Fruit fly (Drosophila melanogaster) whole organism, embryonic: ENCODE results near the gene Polr3A.
A peak's percentile ranks its signal among the peaks of the same experiment; 100 is the strongest.

ENCODE experiments used
- Antp ChIP-seq: fragments of 200-800 bp; sonication (Bioruptor generic); optimal IDR thresholded peaks from 3 replicates; lab custom pipeline; 2016; ENCODE audit warnings: missing biosample characterization, missing genetic modification characterization
- Atf6 ChIP-seq: fragments of 200-800 bp; sonication (Bioruptor generic); IDR thresholded peaks from 2 replicates; pipeline ENCODE4 v1.3.6; 2022; ENCODE audit warnings: missing biosample characterization, missing genetic modification characterization
- BtbVII ChIP-seq: fragments of 200-800 bp; sonication (Bioruptor generic); optimal IDR thresholded peaks from 3 replicates; lab custom pipeline; 2017; ENCODE audit warnings: missing biosample characterization, mild to moderate bottlenecking, missing genetic modification characterization
- CG10147 ChIP-seq: fragments of 200-800 bp; sonication (Bioruptor generic); optimal IDR thresholded peaks from 2 replicates; lab custom pipeline; 2019; ENCODE audit warnings: missing biosample characterization, mild to moderate bottlenecking, missing genetic modification characterization, moderate library complexity
- CG13424 ChIP-seq: fragments of 200-800 bp; sonication (Bioruptor generic); optimal IDR thresholded peaks from 2 replicates; lab custom pipeline; 2019; ENCODE audit warnings: missing biosample characterization, mild to moderate bottlenecking, missing genetic modification characterization, moderate library complexity
- CG13894 ChIP-seq: fragments of 200-800 bp; sonication (Bioruptor generic); optimal IDR thresholded peaks from 3 replicates; lab custom pipeline; 2018; ENCODE audit warnings: missing biosample characterization, mild to moderate bottlenecking, missing genetic modification characterization, moderate library complexity
- CG15514 ChIP-seq: fragments of 200-800 bp; sonication (Bioruptor generic); optimal IDR thresholded peaks from 3 replicates; lab custom pipeline; 2017; ENCODE audit warnings: missing biosample characterization, missing genetic modification characterization, mild to moderate bottlenecking, moderate library complexity, missing genetic modification reagents
- CG1603 ChIP-seq: fragments of 200-800 bp; sonication (Bioruptor generic); optimal IDR thresholded peaks from 2 replicates; lab custom pipeline; 2019; ENCODE audit warnings: missing biosample characterization, mild to moderate bottlenecking, missing genetic modification characterization, moderate library complexity
- CG3163 ChIP-seq: fragments of 200-800 bp; sonication (Bioruptor generic); optimal IDR thresholded peaks from 3 replicates; lab custom pipeline; 2016; ENCODE audit warnings: missing biosample characterization, missing genetic modification characterization
- CG34224 ChIP-seq: fragments of 200-800 bp; sonication (Bioruptor generic); IDR thresholded peaks from 3 replicates; pipeline ENCODE4 v1.3.6; 2022; ENCODE audit warnings: missing biosample characterization, missing genetic modification characterization; ENCODE audit not compliant: partially characterized antibody
- CG34376 ChIP-seq: fragments of 200-800 bp; sonication (Bioruptor generic); optimal IDR thresholded peaks from 2 replicates; lab custom pipeline; 2018; ENCODE audit warnings: missing biosample characterization, mild to moderate bottlenecking, missing genetic modification characterization
- CG7963 ChIP-seq: fragments of 200-800 bp; sonication (Bioruptor generic); IDR thresholded peaks from 3 replicates; pipeline ENCODE4 v1.3.6; 2022; ENCODE audit warnings: missing biosample characterization, missing genetic modification characterization; ENCODE audit not compliant: partially characterized antibody
- CoRest ChIP-seq: fragments of 200-800 bp; sonication (Bioruptor generic); optimal IDR thresholded peaks from 3 replicates; lab custom pipeline; 2018; ENCODE audit warnings: missing biosample characterization, mild to moderate bottlenecking, missing genetic modification characterization, moderate library complexity
- Doc2 ChIP-seq: fragments of 200-800 bp; sonication (Bioruptor generic); IDR thresholded peaks from 2 replicates; pipeline ENCODE4 v1.3.6; 2022; ENCODE audit warnings: missing biosample characterization, missing genetic modification characterization
- Doc3 ChIP-seq: fragments of 200-800 bp; sonication (Bioruptor generic); IDR thresholded peaks from 3 replicates; pipeline ENCODE4 v1.3.6; 2022; ENCODE audit warnings: missing biosample characterization, missing genetic modification characterization; ENCODE audit not compliant: partially characterized antibody
- E2f2 ChIP-seq: fragments of 200-800 bp; sonication (Bioruptor generic); IDR thresholded peaks from 2 replicates; pipeline ENCODE4 v1.3.6; 2022; ENCODE audit warnings: missing biosample characterization, missing genetic modification characterization
- Eip74EF ChIP-seq, 2 experiments: fragments of 200-800 bp in 1 of 2; fragments of >200 bp in 1 of 2; sonication (Bioruptor generic) in 1 of 2; optimal IDR thresholded peaks; 2 replicates each; lab custom pipeline; 2017 to 2019; ENCODE audit warnings: missing biosample characterization in 2 of 2, missing genetic modification characterization in 2 of 2, mild to moderate bottlenecking in 1 of 2, moderate library complexity in 1 of 2
- Ets97D ChIP-seq: fragments of 200-800 bp; sonication (Bioruptor generic); optimal IDR thresholded peaks from 3 replicates; lab custom pipeline; 2016; ENCODE audit warnings: missing biosample characterization, missing genetic modification characterization
- Hand ChIP-seq: fragments of 200-800 bp; sonication (Bioruptor generic); optimal IDR thresholded peaks from 2 replicates; lab custom pipeline; 2017; ENCODE audit warnings: mild to moderate bottlenecking, missing biosample characterization, missing genetic modification reagents, missing genetic modification characterization
- Hmx ChIP-seq: fragments of 200-800 bp; sonication (Bioruptor generic); optimal IDR thresholded peaks from 2 replicates; lab custom pipeline; 2016; ENCODE audit warnings: missing biosample characterization, missing genetic modification characterization
- Rx ChIP-seq: fragments of 200-800 bp; sonication (Bioruptor generic); IDR thresholded peaks from 2 replicates; pipeline ENCODE4 v1.3.6; 2022; ENCODE audit warnings: missing biosample characterization, missing genetic modification characterization
- Trl ChIP-seq, 3 experiments: fragments of >200 bp in 2 of 3; fragments of 200-800 bp in 1 of 3; sonication (Bioruptor generic) in 1 of 3; optimal IDR thresholded peaks; 2 replicates in 1 of 3; 3 replicates in 2 of 3; lab custom pipeline; 2016 to 2017; ENCODE audit warnings: missing biosample characterization in 1 of 3, missing genetic modification characterization in 1 of 3
- abd-A ChIP-seq: fragments of 200-800 bp; sonication (Bioruptor generic); optimal IDR thresholded peaks from 3 replicates; lab custom pipeline; 2019; ENCODE audit warnings: missing biosample characterization, mild to moderate bottlenecking, missing genetic modification characterization, moderate library complexity
- amos ChIP-seq: fragments of 200-800 bp; sonication (Bioruptor generic); IDR thresholded peaks from 2 replicates; pipeline ENCODE4 v1.3.6; 2022; ENCODE audit warnings: missing biosample characterization, missing genetic modification characterization; ENCODE audit not compliant: partially characterized antibody
- ap ChIP-seq: fragments of 200-800 bp; sonication (Bioruptor generic); IDR thresholded peaks from 2 replicates; pipeline ENCODE4 v1.3.6; 2022; ENCODE audit warnings: missing biosample characterization, missing genetic modification characterization
- bsh ChIP-seq, 2 experiments: fragments of 200-800 bp; sonication (Bioruptor generic); optimal IDR thresholded peaks; 2 replicates each; lab custom pipeline; 2017 to 2018; ENCODE audit warnings: mild to moderate bottlenecking in 2 of 2, missing biosample characterization in 2 of 2, missing genetic modification characterization in 2 of 2, moderate library complexity in 1 of 2
- cg ChIP-seq: fragments of 200-800 bp; sonication (Bioruptor generic); optimal IDR thresholded peaks from 3 replicates; lab custom pipeline; 2019; ENCODE audit warnings: missing biosample characterization, mild to moderate bottlenecking, missing genetic modification characterization, moderate library complexity
- chinmo ChIP-seq: fragments of 200-800 bp; sonication (Bioruptor generic); IDR thresholded peaks from 4 replicates; pipeline ENCODE4 v1.3.6; 2022; ENCODE audit warnings: missing biosample characterization, missing genetic modification characterization; ENCODE audit not compliant: partially characterized antibody
- dan ChIP-seq: fragments of 200-800 bp; sonication (Bioruptor generic); IDR thresholded peaks from 2 replicates; pipeline ENCODE4 v1.3.6; 2022; ENCODE audit warnings: missing biosample characterization, missing genetic modification characterization
- eve ChIP-seq, 2 experiments: fragments of >200 bp; optimal IDR thresholded peaks; 2 replicates each; lab custom pipeline; 2017; ENCODE audit warnings: missing biosample characterization in 2 of 2, missing genetic modification characterization in 2 of 2
- gem ChIP-seq: fragments of 200-800 bp; sonication (Bioruptor generic); optimal IDR thresholded peaks from 2 replicates; lab custom pipeline; 2019; ENCODE audit warnings: missing biosample characterization, mild to moderate bottlenecking, missing genetic modification characterization, moderate library complexity
- gfzf ChIP-seq: fragments of 200-800 bp; sonication (Bioruptor generic); optimal IDR thresholded peaks from 2 replicates; lab custom pipeline; 2016; ENCODE audit warnings: missing biosample characterization, mild to moderate bottlenecking, missing genetic modification characterization, moderate library complexity
- h ChIP-seq: fragments of >200 bp; optimal IDR thresholded peaks from 2 replicates; lab custom pipeline; 2017
- insv ChIP-seq, 2 experiments: fragments of 200-800 bp; sonication (Bioruptor generic); optimal IDR thresholded peaks; 3 replicates each; lab custom pipeline; 2016 to 2018; ENCODE audit warnings: missing biosample characterization in 2 of 2, missing genetic modification characterization in 2 of 2
- lilli ChIP-seq: fragments of 200-800 bp; sonication (Bioruptor generic); optimal IDR thresholded peaks from 3 replicates; lab custom pipeline; 2016; ENCODE audit warnings: missing biosample characterization, missing genetic modification characterization
- lola ChIP-seq, 3 experiments: fragments of >200 bp in 2 of 3; fragments of 200-800 bp in 1 of 3; sonication (Bioruptor generic) in 1 of 3; optimal IDR thresholded peaks; 2 replicates each; lab custom pipeline; 2017 to 2019; ENCODE audit warnings: missing biosample characterization in 3 of 3, missing genetic modification characterization in 3 of 3, mild to moderate bottlenecking in 1 of 3, moderate library complexity in 1 of 3
- mam ChIP-seq: fragments of 200-800 bp; sonication (Bioruptor generic); optimal IDR thresholded peaks from 3 replicates; lab custom pipeline; 2016; ENCODE audit warnings: missing biosample characterization, missing genetic modification characterization
- nerfin-2 ChIP-seq: fragments of 200-800 bp; sonication (Bioruptor generic); IDR thresholded peaks from 2 replicates; pipeline ENCODE4 v1.3.6; 2022; ENCODE audit warnings: missing biosample characterization, missing genetic modification characterization; ENCODE audit not compliant: partially characterized antibody
- prd ChIP-seq, 3 experiments: fragments of >200 bp in 2 of 3; fragments of 200-800 bp in 1 of 3; sonication (Bioruptor generic) in 1 of 3; optimal IDR thresholded peaks in 2 of 3; IDR thresholded peaks in 1 of 3; 2 replicates in 2 of 3; 3 replicates in 1 of 3; pipeline versions ENCODE4 v1.3.6 to Lab custom; 2017 to 2022; ENCODE audit warnings: missing biosample characterization in 1 of 3, missing genetic modification characterization in 1 of 3
- psq ChIP-seq: fragments of 200-800 bp; sonication (Bioruptor generic); optimal IDR thresholded peaks from 2 replicates; lab custom pipeline; 2017; ENCODE audit warnings: missing biosample characterization, missing genetic modification characterization
- pzg ChIP-seq: fragments of 200-800 bp; sonication (Bioruptor generic); optimal IDR thresholded peaks from 3 replicates; lab custom pipeline; 2018; ENCODE audit warnings: missing biosample characterization, mild to moderate bottlenecking, missing genetic modification characterization, moderate library complexity
- row ChIP-seq: fragments of 200-800 bp; sonication (Bioruptor generic); IDR thresholded peaks from 3 replicates; pipeline ENCODE4 v1.3.6; 2022; ENCODE audit warnings: missing biosample characterization, missing genetic modification characterization
- slbo ChIP-seq: fragments of 200-800 bp; sonication (Bioruptor generic); IDR thresholded peaks from 2 replicates; pipeline ENCODE4 v1.3.6; 2022; ENCODE audit warnings: missing biosample characterization, missing genetic modification characterization
- ssp ChIP-seq: fragments of 200-800 bp; sonication (Bioruptor generic); IDR thresholded peaks from 2 replicates; pipeline ENCODE4 v1.3.6; 2022; ENCODE audit warnings: missing biosample characterization, missing genetic modification characterization
- tio ChIP-seq: fragments of 200-800 bp; sonication (Bioruptor generic); optimal IDR thresholded peaks from 2 replicates; lab custom pipeline; 2017; ENCODE audit warnings: missing biosample characterization, missing genetic modification characterization, inconsistent platforms
- yki ChIP-seq: fragments of >200 bp; optimal IDR thresholded peaks from 3 replicates; lab custom pipeline; 2018
- z ChIP-seq: fragments of 200-800 bp; sonication (Bioruptor generic); IDR thresholded peaks from 3 replicates; pipeline ENCODE4 v1.3.6; 2022; ENCODE audit warnings: missing biosample characterization, missing genetic modification characterization

Polr3A gene

dm6 chrX:15803764-15804563 is 41.2 kb downstream of the Polr3A start, which contains the start of the genes PGRP-LE and sd (continued):
- TF ChIP-seq lola (GFP tag; optimal IDR thresholded peaks at IDR 0.05; lab: Kevin White, UChicago) (peak in 1 of 3 experiments; percentile 16), Doc3 (GFP tag; lab: Robert Waterston, UW) (0 out of 3 replicates have a peak, but pooled peaks have one; percentile 11), CG15514 (GFP tag; lab: Kevin White, UChicago) (peak; percentile 83), CG1603 (peak; percentile 18), bsh (GFP tag; optimal IDR thresholded peaks at IDR 0.05; lab: Kevin White, UChicago) (no peak), CG13424 (tag; lab: Kevin White, UChicago) (peak; percentile 2), eve (GFP tag; optimal IDR thresholded peaks at IDR 0.05; lab: Kevin White, UChicago) (no peak), Atf6 (GFP tag; lab: Robert Waterston, UW) (peak; percentile 7; the same call in 1 of the 2 replicates), Hand (GFP tag; lab: Kevin White, UChicago) (no peak), h (lab: Kevin White, UChicago) (no peak), CG34376 (GFP tag; lab: Kevin White, UChicago) (peak; percentile 44), Doc2 (GFP tag; lab: Robert Waterston, UW) (no peak), E2f2 (peak; percentile 81), insv (GFP tag; optimal IDR thresholded peaks at IDR 0.05; lab: Kevin White, UChicago) (peak; percentile 48 to 92), ssp (GFP tag; lab: Robert Waterston, UW) (no peak), CG10147 (GFP tag; lab: Kevin White, UChicago) (peak; percentile 8), mam (GFP tag; lab: Kevin White, UChicago) (peak; percentile 8), Rx (GFP tag; lab: Robert Waterston, UW) (no peak), gem (tag; lab: Kevin White, UChicago) (peak; percentile 17), chinmo (GFP tag; lab: Robert Waterston, UW) (peak; percentile 72; the same call in 2 of the 4 replicates), psq (GFP tag; lab: Kevin White, UChicago) (no peak), prd (optimal IDR thresholded peaks at IDR 0.05; lab: Kevin White, UChicago) (no peak), prd (GFP tag; IDR thresholded peaks at IDR 0.05; lab: Robert Waterston, UW) (no peak), amos (peak; percentile 21; the same call in 1 of the 2 replicates), CG13894 (peak; percentile 11), abd-A (peak; percentile 66), CG34224 (GFP tag; lab: Robert Waterston, UW) (peak; percentile 54; the same call in 2 of the 3 replicates), CG7963 (GFP tag; lab: Robert Waterston, UW) (no peak), pzg (GFP tag; lab: Kevin White, UChicago) (peak; percentile 16), tio (GFP tag; lab: Kevin White, UChicago) (no peak), CoRest (tag; lab: Kevin White, UChicago) (peak; percentile 12), lilli (peak; percentile 2), nerfin-2 (GFP tag; lab: Robert Waterston, UW) (no peak), Ets97D (GFP tag; lab: Kevin White, UChicago) (peak; percentile 2), Antp (GFP tag; lab: Kevin White, UChicago) (no peak), dan (no peak), Hmx (peak; percentile 34), CG3163 (GFP tag; lab: Kevin White, UChicago) (peak; percentile 98), ap (no peak), Trl (optimal IDR thresholded peaks at IDR 0.05; lab: Kevin White, UChicago) (peak; percentile 93 to 98), Trl (GFP tag; optimal IDR thresholded peaks at IDR 0.05; lab: Kevin White, UChicago) (no peak), cg (peak; percentile 54), BtbVII (GFP tag; lab: Kevin White, UChicago) (peak; percentile 2), yki (lab: Kevin White, UChicago) (peak; percentile 60), slbo (GFP tag; lab: Robert Waterston, UW) (no peak), z (GFP tag; lab: Robert Waterston, UW) (peak; percentile 77), gfzf (GFP tag; lab: Kevin White, UChicago) (peak; percentile 43), row (GFP tag; lab: Robert Waterston, UW) (peak; percentile 32; the same call in 2 of the 3 replicates), Eip74EF (GFP tag; optimal IDR thresholded peaks at IDR 0.05; lab: Kevin White, UChicago) (peak in 1 of 2 experiments; percentile 14)
